Fruit fly (Drosophila melanogaster) whole organism, adult: ENCODE measurements around the gene Brd8.
A peak's percentile ranks its signal among the peaks of the same experiment; 100 is the strongest.

ENCODE experiments used
- CG11617 ChIP-seq: fragments of 200-800 bp; sonication (Bioruptor generic); optimal IDR thresholded peaks from 2 replicates; lab custom pipeline; 2017; ENCODE audit warnings: mild to moderate bottlenecking, missing biosample characterization, missing genetic modification reagents, missing genetic modification characterization
- CG12768 ChIP-seq: fragments of 200-800 bp; sonication (Bioruptor generic); optimal IDR thresholded peaks from 2 replicates; lab custom pipeline; 2017; ENCODE audit warnings: missing biosample characterization, missing genetic modification characterization, mild to moderate bottlenecking, moderate library complexity, missing genetic modification reagents
- CG14711 ChIP-seq: fragments of 200-800 bp; sonication (Bioruptor generic); optimal IDR thresholded peaks from 2 replicates; lab custom pipeline; 2018; ENCODE audit warnings: missing biosample characterization, mild to moderate bottlenecking, missing genetic modification characterization, moderate library complexity
- CG1620 ChIP-seq: fragments of 200-800 bp; sonication (Bioruptor generic); optimal IDR thresholded peaks from 2 replicates; lab custom pipeline; 2016; ENCODE audit warnings: missing biosample characterization, missing genetic modification characterization
- CG33017 ChIP-seq: fragments of 200-800 bp; sonication (Bioruptor generic); optimal IDR thresholded peaks from 2 replicates; lab custom pipeline; 2018; ENCODE audit warnings: missing biosample characterization, mild to moderate bottlenecking, missing genetic modification characterization, moderate library complexity
- CG5204 ChIP-seq: fragments of 200-800 bp; sonication (Bioruptor generic); optimal IDR thresholded peaks from 2 replicates; lab custom pipeline; 2016; ENCODE audit warnings: missing biosample characterization, missing genetic modification characterization
- CG7045 ChIP-seq: fragments of 200-800 bp; sonication (Bioruptor generic); optimal IDR thresholded peaks from 2 replicates; lab custom pipeline; 2017; ENCODE audit warnings: missing biosample characterization, mild to moderate bottlenecking, missing genetic modification characterization
- CG7101 ChIP-seq: fragments of 200-800 bp; sonication (Bioruptor generic); optimal IDR thresholded peaks from 2 replicates; lab custom pipeline; 2018; ENCODE audit warnings: missing biosample characterization, mild to moderate bottlenecking, missing genetic modification characterization, moderate library complexity
- Clk ChIP-seq: fragments of 200-800 bp; sonication (Bioruptor generic); optimal IDR thresholded peaks from 2 replicates; lab custom pipeline; 2017; ENCODE audit warnings: missing biosample characterization, missing genetic modification characterization
- Crg-1 ChIP-seq: fragments of 200-800 bp; sonication (Bioruptor generic); optimal IDR thresholded peaks from 2 replicates; lab custom pipeline; 2016; ENCODE audit warnings: missing biosample characterization, missing genetic modification characterization
- Hr96 ChIP-seq: fragments of 200-800 bp; sonication (Bioruptor generic); optimal IDR thresholded peaks from 2 replicates; lab custom pipeline; 2016; ENCODE audit warnings: missing biosample characterization, missing genetic modification characterization
- Mnt ChIP-seq: fragments of 200-800 bp; sonication (Bioruptor generic); optimal IDR thresholded peaks from 2 replicates; lab custom pipeline; 2016; ENCODE audit warnings: missing biosample characterization, mild to moderate bottlenecking, missing genetic modification characterization
- bab1 ChIP-seq: fragments of 200-800 bp; sonication (Bioruptor generic); optimal IDR thresholded peaks from 3 replicates; lab custom pipeline; 2019; ENCODE audit warnings: missing biosample characterization, mild to moderate bottlenecking, missing genetic modification characterization, moderate library complexity
- cic ChIP-seq: fragments of 200-800 bp; sonication (Bioruptor generic); optimal IDR thresholded peaks from 2 replicates; lab custom pipeline; 2017; ENCODE audit warnings: missing biosample characterization, mild to moderate bottlenecking, missing genetic modification characterization, moderate library complexity
- cnc ChIP-seq, 2 experiments: fragments of >200 bp; optimal IDR thresholded peaks; 2 replicates each; lab custom pipeline; 2017
- kay ChIP-seq: fragments of 200-800 bp; sonication (Bioruptor generic); peaks from one replicate; lab custom pipeline; 2016; ENCODE audit warnings: missing biosample characterization, missing genetic modification characterization, borderline replicate concordance
- ovo ChIP-seq: fragments of 200-800 bp; sonication (Bioruptor generic); optimal IDR thresholded peaks from 2 replicates; lab custom pipeline; 2016; ENCODE audit warnings: missing biosample characterization, missing genetic modification characterization
- pad ChIP-seq: fragments of 200-800 bp; sonication (Bioruptor generic); optimal IDR thresholded peaks from 3 replicates; lab custom pipeline; 2017; ENCODE audit warnings: missing biosample characterization, missing genetic modification characterization, mild to moderate bottlenecking, moderate library complexity, missing genetic modification reagents
- tj ChIP-seq: fragments of 200-800 bp; sonication (Bioruptor generic); optimal IDR thresholded peaks from 3 replicates; lab custom pipeline; 2017; ENCODE audit warnings: missing biosample characterization, mild to moderate bottlenecking, missing genetic modification characterization, moderate library complexity
- toe ChIP-seq: fragments of 200-800 bp; sonication (Bioruptor generic); optimal IDR thresholded peaks from 2 replicates; lab custom pipeline; 2016; ENCODE audit warnings: missing biosample characterization, missing genetic modification characterization

The Brd8 gene

dm6 chr3R:29220585-29220984 lies 2.7 kb upstream of the Brd8 start:
- TF ChIP-seq pad (GFP tag; lab: Kevin White, UChicago) (no peak), ovo (GFP tag; lab: Kevin White, UChicago) (no peak), tj (GFP tag; lab: Kevin White, UChicago) (no peak), cnc (optimal IDR thresholded peaks at IDR 0.05; lab: Kevin White, UChicago) (no peak), CG12768 (GFP tag; lab: Kevin White, UChicago) (no peak), Crg-1 (GFP tag; lab: Kevin White, UChicago) (no peak), CG7045 (GFP tag; lab: Kevin White, UChicago) (no peak), bab1 (GFP tag; lab: Kevin White, UChicago) (no peak), CG33017 (no peak), CG11617 (no peak), CG7101 (tag; lab: Kevin White, UChicago) (no peak), Hr96 (GFP tag; lab: Kevin White, UChicago) (no peak), Clk (GFP tag; lab: Kevin White, UChicago) (no peak), CG5204 (GFP tag; lab: Kevin White, UChicago) (no peak)

- TF ChIP-seq ovo (GFP tag; lab: Kevin White, UChicago), result no peak
- no peak for TF ChIP-seq Hr96 (GFP tag; lab: Kevin White, UChicago)
- no peak for TF ChIP-seq toe (GFP tag; lab: Kevin White, UChicago)
- no peak for TF ChIP-seq kay (GFP tag; lab: Kevin White, UChicago)
- TF ChIP-seq pad (GFP tag; lab: Kevin White, UChicago), result no peak
- no peak for TF ChIP-seq Mnt (GFP tag; lab: Kevin White, UChicago)
- TF ChIP-seq CG7101 (tag; lab: Kevin White, UChicago), result no peak
- no peak for TF ChIP-seq CG7045 (GFP tag; lab: Kevin White, UChicago)
- no peak for TF ChIP-seq CG5204 (GFP tag; lab: Kevin White, UChicago)
These were observed 2.1 kb upstream of the Brd8 start for dm6 chr3R:29221168-29221567.

dm6 chr3R:29227675-29228211 lies 4.5 kb downstream of the Brd8 start, which contains the start of gene CG14507:
CG14507 (minus strand) TSS chr3R:29227725.
- TF ChIP-seq CG7045 (GFP tag; lab: Kevin White, UChicago), result no peak
- TF ChIP-seq pad (GFP tag; lab: Kevin White, UChicago), result no peak
- no peak for TF ChIP-seq tj (GFP tag; lab: Kevin White, UChicago)
- TF ChIP-seq Clk (GFP tag; lab: Kevin White, UChicago), result no peak
- TF ChIP-seq Crg-1 (GFP tag; lab: Kevin White, UChicago), result no peak
- no peak for TF ChIP-seq kay (GFP tag; lab: Kevin White, UChicago)
- no peak for TF ChIP-seq bab1 (GFP tag; lab: Kevin White, UChicago)
- TF ChIP-seq CG11617, result no peak
- TF ChIP-seq cnc (optimal IDR thresholded peaks at IDR 0.05; lab: Kevin White, UChicago), result no peak
- TF ChIP-seq ovo (GFP tag; lab: Kevin White, UChicago), result no peak
- TF ChIP-seq CG14711 (tag; lab: Kevin White, UChicago), result no peak
- no peak for TF ChIP-seq CG12768 (GFP tag; lab: Kevin White, UChicago)
- TF ChIP-seq toe (GFP tag; lab: Kevin White, UChicago), result no peak
- TF ChIP-seq CG5204 (GFP tag; lab: Kevin White, UChicago), result no peak
- no peak for TF ChIP-seq Hr96 (GFP tag; lab: Kevin White, UChicago)
- no peak for TF ChIP-seq Mnt (GFP tag; lab: Kevin White, UChicago)
- no peak for TF ChIP-seq cic (GFP tag; lab: Kevin White, UChicago)

DNA sequence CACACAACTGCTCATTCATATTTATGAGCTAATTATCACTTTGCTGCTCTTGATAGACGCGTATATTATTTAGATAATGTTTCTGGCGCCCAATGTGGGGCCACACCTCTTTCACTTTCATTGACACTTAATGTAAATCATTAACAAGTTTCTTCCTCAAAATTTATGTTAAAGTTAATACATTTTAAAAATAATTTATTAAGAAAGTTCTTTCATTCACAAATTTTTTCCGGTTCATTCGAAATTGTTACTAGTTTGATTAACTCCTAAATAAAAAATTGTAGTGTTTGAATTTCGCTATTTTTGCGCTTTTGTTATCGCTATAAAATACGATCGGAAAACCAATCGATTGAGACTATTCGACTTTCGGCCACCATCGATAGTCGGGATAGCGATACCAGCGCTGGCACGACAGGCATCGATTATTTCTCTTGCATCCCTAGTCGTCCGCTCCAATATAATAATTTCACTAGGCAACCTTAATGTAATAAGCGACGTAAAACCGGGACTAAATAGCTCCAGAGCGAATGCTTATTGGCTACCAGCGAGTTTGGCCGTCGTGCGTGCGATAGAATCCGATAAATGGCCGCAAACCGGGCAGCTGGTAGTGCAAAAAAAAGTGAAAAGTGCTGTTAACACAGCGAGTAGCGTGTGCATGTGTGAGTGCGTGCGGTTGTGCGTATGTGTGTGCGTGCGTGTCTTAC lies 5.6 kb downstream of the Brd8 start, which contains the start of gene Usp1:
Usp1 (plus strand) TSS at position 417 of the 704 bp plus-strand sequence.
- peak; percentile 18 for TF ChIP-seq CG7045 (GFP tag; lab: Kevin White, UChicago)
- TF ChIP-seq CG1620 (GFP tag; lab: Kevin White, UChicago), result no peak
- TF ChIP-seq Hr96 (GFP tag; lab: Kevin White, UChicago), result peak; percentile 0
- peak; percentile 2 for TF ChIP-seq tj (GFP tag; lab: Kevin White, UChicago)
- TF ChIP-seq Mnt (GFP tag; lab: Kevin White, UChicago), result peak; percentile 30
- TF ChIP-seq cnc (optimal IDR thresholded peaks at IDR 0.05; lab: Kevin White, UChicago), result no peak

- peak; percentile 46 for TF ChIP-seq Mnt (GFP tag; lab: Kevin White, UChicago)
- TF ChIP-seq CG11617, result no peak
These were observed 6.7 kb downstream of the Brd8 start for dm6 chr3R:29229958-29230357.

DNA sequence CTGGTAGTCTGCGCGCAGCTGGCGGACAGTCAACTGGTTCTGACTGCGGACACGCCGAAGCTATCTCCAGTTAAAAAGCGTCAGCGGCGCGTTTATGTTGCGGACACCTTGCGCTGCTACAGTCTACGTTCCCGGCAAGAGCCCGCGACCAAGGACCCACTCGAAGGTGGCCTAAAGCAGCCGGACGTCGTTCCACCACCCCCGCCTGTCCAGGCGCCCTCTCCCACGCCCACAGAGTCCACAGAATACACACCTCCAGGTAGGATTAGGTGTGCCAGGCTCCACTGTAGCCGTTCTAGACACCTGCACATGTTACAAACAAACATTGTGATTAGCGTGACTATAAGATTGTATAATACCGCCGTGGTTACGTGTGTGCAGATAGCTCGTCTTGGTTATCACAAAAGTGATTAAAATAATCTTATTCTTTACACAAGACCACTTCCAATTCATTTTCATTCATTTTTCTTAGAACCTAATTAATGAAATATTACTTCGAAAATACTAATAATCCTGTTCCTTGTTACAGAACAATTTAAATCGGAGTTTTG lies 7.3 kb downstream of the Brd8 start:
- TF ChIP-seq Mnt (GFP tag; lab: Kevin White, UChicago) (peak; percentile 65), cic (GFP tag; lab: Kevin White, UChicago) (peak; percentile 74), CG12768 (GFP tag; lab: Kevin White, UChicago) (no peak)
